Worm (Caenorhabditis elegans) whole organism, L3 larva: ENCODE data around the gene sri-66.

ENCODE experiments used
- lin-15B ChIP-seq: fragments of 150-350 bp; optimal IDR thresholded peaks from 2 replicates; lab custom pipeline; 2014; ENCODE audit warnings: missing biosample characterization, missing genetic modification characterization
- nhr-77 ChIP-seq: fragments of 150-350 bp; optimal IDR thresholded peaks from 2 replicates; lab custom pipeline; 2014; ENCODE audit warnings: missing biosample characterization, missing genetic modification characterization
- snpc-4 ChIP-seq: fragments of 150-350 bp; optimal IDR thresholded peaks from 2 replicates; lab custom pipeline; 2014; ENCODE audit warnings: missing biosample characterization, missing genetic modification characterization

- TF ChIP-seq snpc-4 (tag; lab: Kevin White, UChicago): no peak
- no peak for TF ChIP-seq lin-15B
- TF ChIP-seq nhr-77 (tag; lab: Kevin White, UChicago): no peak
Measured at ce11 chrV:17019690-17020089, 40.4 kb upstream of the sri-66 start, which contains the start of gene F49H6.17.
